Fruit fly (Drosophila melanogaster) whole organism, embryonic: Measurements from ENCODE around the gene Vm26Aa.
A peak's percentile ranks its signal among the peaks of the same experiment; 100 is the strongest.

Experiments
- Atf6 ChIP-seq: fragments of 200-800 bp; sonication (Bioruptor generic); IDR thresholded peaks from 2 replicates; pipeline ENCODE4 v1.3.6; 2022; ENCODE audit warnings: missing biosample characterization, missing genetic modification characterization
- B-H1 ChIP-seq: fragments of 200-800 bp; sonication (Bioruptor generic); IDR thresholded peaks from 3 replicates; pipeline ENCODE4 v1.3.6; 2022; ENCODE audit warnings: missing biosample characterization, missing genetic modification characterization
- BtbVII ChIP-seq: fragments of 200-800 bp; sonication (Bioruptor generic); optimal IDR thresholded peaks from 3 replicates; lab custom pipeline; 2017; ENCODE audit warnings: missing biosample characterization, mild to moderate bottlenecking, missing genetic modification characterization
- CG10274 ChIP-seq: fragments of 200-800 bp; sonication (Bioruptor generic); optimal IDR thresholded peaks from 3 replicates; lab custom pipeline; 2017; ENCODE audit warnings: missing biosample characterization, mild to moderate bottlenecking, missing genetic modification characterization
- CG10366 ChIP-seq: fragments of 200-800 bp; sonication (Bioruptor generic); IDR thresholded peaks from 2 replicates; pipeline ENCODE4 v1.3.6; 2022; ENCODE audit warnings: missing biosample characterization, missing genetic modification characterization
- CG10565 ChIP-seq: fragments of 200-800 bp; sonication (Bioruptor generic); optimal IDR thresholded peaks from 3 replicates; lab custom pipeline; 2016; ENCODE audit warnings: missing biosample characterization, mild to moderate bottlenecking, missing genetic modification characterization
- CG11247 ChIP-seq: fragments of 200-800 bp; sonication (Bioruptor generic); IDR thresholded peaks from 2 replicates; pipeline ENCODE4 v1.3.6; 2022; ENCODE audit warnings: missing biosample characterization, missing genetic modification characterization
- CG11456 ChIP-seq: fragments of 200-800 bp; sonication (Bioruptor generic); IDR thresholded peaks from 3 replicates; pipeline ENCODE4 v1.3.6; 2022; ENCODE audit warnings: missing biosample characterization, missing genetic modification characterization
- CG12071 ChIP-seq: fragments of 200-800 bp; sonication (Bioruptor generic); optimal IDR thresholded peaks from 3 replicates; lab custom pipeline; 2018; ENCODE audit warnings: missing biosample characterization, mild to moderate bottlenecking, missing genetic modification characterization
- CG1233 ChIP-seq: fragments of 200-800 bp; sonication (Bioruptor generic); optimal IDR thresholded peaks from 4 replicates; lab custom pipeline; 2018; ENCODE audit warnings: missing biosample characterization, mild to moderate bottlenecking, missing genetic modification characterization
- CG17328 ChIP-seq: fragments of 200-800 bp; sonication (Bioruptor generic); IDR thresholded peaks from 2 replicates; pipeline ENCODE4 v1.3.6; 2022; ENCODE audit warnings: missing biosample characterization, missing genetic modification characterization
- CG17568 ChIP-seq: fragments of 200-800 bp; sonication (Bioruptor generic); optimal IDR thresholded peaks from 2 replicates; lab custom pipeline; 2018; ENCODE audit warnings: missing biosample characterization, mild to moderate bottlenecking, missing genetic modification characterization, moderate library complexity
- CG17829 ChIP-seq: fragments of 200-800 bp; optimal IDR thresholded peaks from 2 replicates; lab custom pipeline; 2019; ENCODE audit warnings: missing biosample characterization, mild to moderate bottlenecking, missing genetic modification characterization, moderate library complexity
- CG18619 ChIP-seq: fragments of 200-800 bp; sonication (Bioruptor generic); optimal IDR thresholded peaks from 3 replicates; lab custom pipeline; 2017; ENCODE audit warnings: missing biosample characterization, mild to moderate bottlenecking, missing genetic modification characterization
- CG31224 ChIP-seq: fragments of 200-800 bp; sonication (Bioruptor generic); IDR thresholded peaks from 2 replicates; pipeline ENCODE4 v1.3.6; 2022; ENCODE audit warnings: missing biosample characterization, missing genetic modification characterization
- CG31365 ChIP-seq: fragments of 200-800 bp; sonication (Bioruptor generic); optimal IDR thresholded peaks from 2 replicates; lab custom pipeline; 2018; ENCODE audit warnings: missing biosample characterization, mild to moderate bottlenecking, missing genetic modification characterization
- CG32772 ChIP-seq: fragments of 200-800 bp; sonication (Bioruptor generic); IDR thresholded peaks from 2 replicates; pipeline ENCODE4 v1.3.6; 2022; ENCODE audit warnings: missing biosample characterization, missing genetic modification characterization
- CG4360 ChIP-seq: fragments of 200-800 bp; sonication (Bioruptor generic); IDR thresholded peaks from 2 replicates; pipeline ENCODE4 v1.3.6; 2022; ENCODE audit warnings: missing biosample characterization, missing genetic modification characterization
- CG4854 ChIP-seq: fragments of 200-800 bp; sonication (Bioruptor generic); optimal IDR thresholded peaks from 2 replicates; lab custom pipeline; 2016; ENCODE audit warnings: missing biosample characterization, missing genetic modification characterization, inconsistent platforms
- CG6765 ChIP-seq: fragments of 200-800 bp; sonication (Bioruptor generic); optimal IDR thresholded peaks from 3 replicates; lab custom pipeline; 2017; ENCODE audit warnings: missing biosample characterization, mild to moderate bottlenecking, missing genetic modification characterization
- CG7839 ChIP-seq: fragments of 200-800 bp; sonication (Bioruptor generic); optimal IDR thresholded peaks from 3 replicates; lab custom pipeline; 2018; ENCODE audit warnings: missing biosample characterization, mild to moderate bottlenecking, missing genetic modification characterization, moderate library complexity
- CG8281 ChIP-seq: fragments of 200-800 bp; sonication (Bioruptor generic); optimal IDR thresholded peaks from 2 replicates; lab custom pipeline; 2018; ENCODE audit warnings: missing biosample characterization, mild to moderate bottlenecking, missing genetic modification characterization, moderate library complexity
- HmgD ChIP-seq: fragments of 200-800 bp; sonication (Bioruptor generic); optimal IDR thresholded peaks from 3 replicates; lab custom pipeline; 2016; ENCODE audit warnings: missing biosample characterization, missing genetic modification characterization
- Max ChIP-seq: fragments of 200-800 bp; sonication (Bioruptor generic); optimal IDR thresholded peaks from 2 replicates; lab custom pipeline; 2016; ENCODE audit warnings: missing biosample characterization, mild to moderate bottlenecking, missing genetic modification characterization
- NFAT ChIP-seq: fragments of 200-800 bp; sonication (Bioruptor generic); IDR thresholded peaks from 2 replicates; pipeline ENCODE4 v1.3.6; 2022; ENCODE audit warnings: missing biosample characterization, missing genetic modification characterization
- NK7.1 ChIP-seq: fragments of 200-800 bp; sonication (Bioruptor generic); optimal IDR thresholded peaks from 3 replicates; lab custom pipeline; 2016; ENCODE audit warnings: missing biosample characterization, missing genetic modification characterization
- Six4 ChIP-seq: fragments of 200-800 bp; sonication (Bioruptor generic); optimal IDR thresholded peaks from 2 replicates; lab custom pipeline; 2016; ENCODE audit warnings: missing biosample characterization, missing genetic modification characterization
- Sry-δ ChIP-seq: fragments of 200-800 bp; sonication (Bioruptor generic); optimal IDR thresholded peaks from 2 replicates; lab custom pipeline; 2016; ENCODE audit warnings: missing biosample characterization, missing genetic modification characterization
- ab ChIP-seq: fragments of 200-800 bp; sonication (Bioruptor generic); optimal IDR thresholded peaks from 2 replicates; lab custom pipeline; 2016; ENCODE audit warnings: missing biosample characterization, missing genetic modification characterization
- amos ChIP-seq: fragments of 200-800 bp; sonication (Bioruptor generic); IDR thresholded peaks from 2 replicates; pipeline ENCODE4 v1.3.6; 2022; ENCODE audit warnings: missing biosample characterization, missing genetic modification characterization; ENCODE audit not compliant: partially characterized antibody
- ase ChIP-seq: fragments of 200-800 bp; sonication (Bioruptor generic); IDR thresholded peaks from 3 replicates; pipeline ENCODE4 v1.3.6; 2022; ENCODE audit warnings: missing biosample characterization, missing genetic modification characterization
- bigmax ChIP-seq: fragments of 200-800 bp; sonication (Bioruptor generic); optimal IDR thresholded peaks from 2 replicates; lab custom pipeline; 2018; ENCODE audit warnings: missing biosample characterization, mild to moderate bottlenecking, missing genetic modification characterization
- chn ChIP-seq: fragments of 200-800 bp; sonication (Bioruptor generic); optimal IDR thresholded peaks from 2 replicates; lab custom pipeline; 2016; ENCODE audit warnings: missing biosample characterization, missing genetic modification characterization
- ci ChIP-seq: fragments of 200-800 bp; sonication (Bioruptor generic); IDR thresholded peaks from 3 replicates; pipeline ENCODE4 v1.3.6; 2022; ENCODE audit warnings: missing biosample characterization, missing genetic modification characterization
- dmrt11E ChIP-seq: fragments of 200-800 bp; sonication (Bioruptor generic); optimal IDR thresholded peaks from 3 replicates; lab custom pipeline; 2018; ENCODE audit warnings: missing biosample characterization, mild to moderate bottlenecking, missing genetic modification characterization, moderate library complexity
- en ChIP-seq: fragments of 200-800 bp; sonication (Bioruptor generic); optimal IDR thresholded peaks from 2 replicates; lab custom pipeline; 2016; ENCODE audit warnings: missing biosample characterization, missing genetic modification characterization
- eve ChIP-seq, 2 experiments: fragments of >200 bp; optimal IDR thresholded peaks; 2 replicates each; lab custom pipeline; 2017; ENCODE audit warnings: missing biosample characterization in 2 of 2, missing genetic modification characterization in 2 of 2
- ftz-f1 ChIP-seq: fragments of 200-800 bp; sonication (Bioruptor generic); optimal IDR thresholded peaks from 2 replicates; lab custom pipeline; 2016; ENCODE audit warnings: missing biosample characterization, missing genetic modification characterization
- grau ChIP-seq: fragments of 200-800 bp; optimal IDR thresholded peaks from 3 replicates; lab custom pipeline; 2019; ENCODE audit warnings: missing biosample characterization, mild to moderate bottlenecking, missing genetic modification characterization, moderate library complexity
- gsb ChIP-seq: fragments of 200-800 bp; sonication (Bioruptor generic); IDR thresholded peaks from 2 replicates; pipeline ENCODE4 v1.3.6; 2022; ENCODE audit warnings: missing biosample characterization, missing genetic modification characterization
- kah ChIP-seq: fragments of 200-800 bp; sonication (Bioruptor generic); optimal IDR thresholded peaks from 2 replicates; lab custom pipeline; 2018; ENCODE audit warnings: missing biosample characterization, mild to moderate bottlenecking, missing genetic modification characterization
- knrl ChIP-seq: fragments of 200-800 bp; sonication (Bioruptor generic); IDR thresholded peaks from 3 replicates; pipeline ENCODE4 v1.3.6; 2022; ENCODE audit warnings: missing biosample characterization, missing genetic modification characterization; ENCODE audit not compliant: partially characterized antibody
- mirr ChIP-seq: fragments of 200-800 bp; sonication (Bioruptor generic); optimal IDR thresholded peaks from 3 replicates; lab custom pipeline; 2018; ENCODE audit warnings: missing biosample characterization, mild to moderate bottlenecking, missing genetic modification characterization
- pan ChIP-seq, 4 experiments: fragments of >200 bp in 3 of 4; fragments of 200-800 bp in 1 of 4; sonication (Bioruptor generic) in 1 of 4; optimal IDR thresholded peaks in 3 of 4; IDR thresholded peaks in 1 of 4; 2 replicates each; pipeline versions ENCODE4 v1.3.6 to Lab custom; 2017 to 2022; ENCODE audit warnings: missing biosample characterization in 2 of 4, missing genetic modification characterization in 2 of 4, mixed read lengths in 1 of 4
- sens-2 ChIP-seq: fragments of 200-800 bp; sonication (Bioruptor generic); IDR thresholded peaks from 2 replicates; pipeline ENCODE4 v1.3.6; 2022; ENCODE audit warnings: missing biosample characterization, missing genetic modification characterization
- ssp ChIP-seq: fragments of 200-800 bp; sonication (Bioruptor generic); IDR thresholded peaks from 2 replicates; pipeline ENCODE4 v1.3.6; 2022; ENCODE audit warnings: missing biosample characterization, missing genetic modification characterization
- sug ChIP-seq: fragments of 200-800 bp; optimal IDR thresholded peaks from 2 replicates; lab custom pipeline; 2019; ENCODE audit warnings: missing biosample characterization, mild to moderate bottlenecking, missing genetic modification characterization, moderate library complexity
- tgo ChIP-seq: fragments of 200-800 bp; sonication (Bioruptor generic); IDR thresholded peaks from 3 replicates; pipeline ENCODE4 v1.3.6; 2022; ENCODE audit warnings: missing biosample characterization, missing genetic modification characterization
- tx ChIP-seq: fragments of 200-800 bp; sonication (Bioruptor generic); optimal IDR thresholded peaks from 2 replicates; lab custom pipeline; 2016; ENCODE audit warnings: missing biosample characterization, missing genetic modification characterization
- wek ChIP-seq: fragments of 200-800 bp; sonication (Bioruptor generic); optimal IDR thresholded peaks from 3 replicates; lab custom pipeline; 2018; ENCODE audit warnings: missing biosample characterization, mild to moderate bottlenecking, missing genetic modification characterization, moderate library complexity

The Vm26Aa gene

DNA sequence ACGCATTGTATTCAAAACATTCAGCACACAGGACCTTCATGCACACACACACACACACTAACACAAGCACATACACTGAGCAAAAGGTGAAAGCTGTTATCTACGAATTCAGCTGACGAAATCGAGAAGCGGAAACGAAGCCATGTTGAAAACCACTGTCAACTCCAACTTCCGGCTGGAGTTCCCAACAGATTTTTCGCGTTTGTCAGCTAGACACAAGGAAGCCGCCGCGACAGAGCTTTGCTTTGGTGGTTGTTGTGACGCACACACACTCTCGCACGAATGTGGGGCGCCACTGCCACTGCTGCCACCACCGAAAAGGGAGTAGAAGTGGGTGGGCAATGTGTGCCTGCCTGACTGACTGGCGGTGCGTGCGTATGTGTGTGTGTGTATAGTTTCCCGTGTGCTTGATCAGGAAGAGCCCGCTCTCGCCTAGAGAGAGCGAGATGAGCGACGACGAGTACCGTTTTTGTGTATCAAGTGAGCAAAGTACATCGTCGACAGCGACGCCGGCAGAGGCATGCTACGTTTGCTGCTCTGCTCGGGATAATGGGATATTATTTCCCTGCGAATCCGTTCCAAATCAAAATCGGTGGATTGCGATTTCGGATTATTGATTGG lies 37.6 kb upstream of the Vm26Aa start (continued):
- peak; percentile 82 for TF ChIP-seq CG6765 (GFP tag; lab: Kevin White, UChicago)
- TF ChIP-seq CG18619 (GFP tag; lab: Kevin White, UChicago) = peak; percentile 57
- 0 out of 2 replicates have a peak, but pooled peaks have one; percentile 34 for TF ChIP-seq Atf6 (GFP tag; lab: Robert Waterston, UW)
- TF ChIP-seq ftz-f1 (GFP tag; lab: Kevin White, UChicago) = no peak
- TF ChIP-seq tgo (GFP tag; lab: Robert Waterston, UW) = no peak
- no peak for TF ChIP-seq CG10274 (GFP tag; lab: Kevin White, UChicago)
- TF ChIP-seq CG4360 (GFP tag; lab: Robert Waterston, UW) = peak; percentile 56; the same call in 1 of the 2 replicates
- TF ChIP-seq CG31224 = no peak
- TF ChIP-seq knrl (GFP tag; lab: Robert Waterston, UW) = no peak
- TF ChIP-seq CG32772 (GFP tag; lab: Robert Waterston, UW) = no peak
- TF ChIP-seq gsb = peak; percentile 34; the same call in 1 of the 2 replicates
- TF ChIP-seq BtbVII (GFP tag; lab: Kevin White, UChicago) = peak; percentile 79
- TF ChIP-seq CG10565 (GFP tag; lab: Kevin White, UChicago) = no peak
- peak; percentile 13 for TF ChIP-seq en (GFP tag; lab: Kevin White, UChicago)
- TF ChIP-seq CG11247 = no peak
- TF ChIP-seq chn (GFP tag; lab: Kevin White, UChicago) = no peak
- TF ChIP-seq grau (tag; lab: Kevin White, UChicago) = peak; percentile 34
- TF ChIP-seq CG8281 (tag; lab: Kevin White, UChicago) = peak; percentile 33
- no peak for TF ChIP-seq CG10366
- peak; percentile 73 for TF ChIP-seq CG1233
- peak; percentile 26; the same call in 1 of the 2 replicates for TF ChIP-seq CG17328 (GFP tag; lab: Robert Waterston, UW)
- TF ChIP-seq sens-2 (GFP tag; lab: Robert Waterston, UW) = no peak
- TF ChIP-seq ab (GFP tag; lab: Kevin White, UChicago) = no peak
- TF ChIP-seq HmgD (GFP tag; lab: Kevin White, UChicago) = no peak
- no peak for TF ChIP-seq CG4854 (GFP tag; lab: Kevin White, UChicago)
- no peak for TF ChIP-seq Max
- TF ChIP-seq tx (GFP tag; lab: Kevin White, UChicago) = no peak
- TF ChIP-seq wek (GFP tag; lab: Kevin White, UChicago) = peak; percentile 82
- TF ChIP-seq kah = peak; percentile 90
- TF ChIP-seq ssp (GFP tag; lab: Robert Waterston, UW) = no peak
- no peak for TF ChIP-seq CG11456 (GFP tag; lab: Robert Waterston, UW)
- TF ChIP-seq ci (GFP tag; lab: Robert Waterston, UW) = peak; percentile 77; the same call in 2 of the 3 replicates
- TF ChIP-seq mirr = peak; percentile 63
- no peak for TF ChIP-seq pan (optimal IDR thresholded peaks at IDR 0.05; lab: Kevin White, UChicago)
- TF ChIP-seq pan (GFP tag; optimal IDR thresholded peaks at IDR 0.05 in 1 of 2, IDR thresholded peaks at IDR 0.05 in 1 of 2) = peak in 1 of 2 experiments; percentile 39
- TF ChIP-seq Sry-δ (GFP tag; lab: Kevin White, UChicago) = no peak
- peak; percentile 68 for TF ChIP-seq CG12071
- TF ChIP-seq NFAT = 0 out of 2 replicates have a peak, but pooled peaks have one; percentile 11
- no peak for TF ChIP-seq Six4 (GFP tag; lab: Kevin White, UChicago)
- TF ChIP-seq bigmax (GFP tag; lab: Kevin White, UChicago) = no peak
- no peak for TF ChIP-seq ase
- no peak for TF ChIP-seq NK7.1 (GFP tag; lab: Kevin White, UChicago)
- peak; percentile 74 for TF ChIP-seq CG31365 (tag; lab: Kevin White, UChicago)
- no peak for TF ChIP-seq CG17568 (GFP tag; lab: Kevin White, UChicago)
- TF ChIP-seq amos (GFP tag; lab: Robert Waterston, UW) = no peak
- no peak for TF ChIP-seq CG7839 (tag; lab: Kevin White, UChicago)
- TF ChIP-seq eve (GFP tag; optimal IDR thresholded peaks at IDR 0.05; lab: Kevin White, UChicago) = no peak
- TF ChIP-seq B-H1 = no peak
- no peak for TF ChIP-seq sug (tag; lab: Kevin White, UChicago)
- TF ChIP-seq CG17829 (tag; lab: Kevin White, UChicago) = peak; percentile 11
- TF ChIP-seq dmrt11E (tag; lab: Kevin White, UChicago) = no peak
